Worm (Caenorhabditis elegans) whole organism, young adult: ENCODE data around the gene C45G9.6.

Experiments used
- B0019.2 ChIP-seq: fragments of 200-800 bp; sonication (Bioruptor generic); conservative IDR thresholded peaks from 2 replicates; pipeline ENCODE4 v1.3.6; 2022; ENCODE audit warnings: missing genetic modification reagents, missing genetic modification characterization, missing compliant biosample characterization
- B0035.1 ChIP-seq: sonication (generic microtip); optimal IDR thresholded peaks from 2 replicates; lab custom pipeline; 2016; ENCODE audit warnings: missing genetic modification characterization, mild to moderate bottlenecking, missing compliant biosample characterization, missing genotype, missing genetic modification reagents
- C06A6.2 ChIP-seq: fragments of 200-800 bp; sonication (Bioruptor generic); conservative IDR thresholded peaks from 2 replicates; pipeline ENCODE4 v1.3.6; 2022; ENCODE audit warnings: missing genetic modification characterization, missing compliant biosample characterization
- C17E4.6 ChIP-seq: fragments of 200-800 bp; sonication (Bioruptor generic); IDR thresholded peaks from 2 replicates; pipeline ENCODE4 v1.3.6; 2022; ENCODE audit warnings: missing genetic modification reagents, missing genetic modification characterization, missing compliant biosample characterization
- D2030.7 ChIP-seq: fragments of 200-800 bp; sonication (Bioruptor generic); IDR thresholded peaks from 2 replicates; pipeline ENCODE4 v1.3.6; 2022; ENCODE audit warnings: missing genetic modification reagents, missing genetic modification characterization, missing compliant biosample characterization
- F22D6.2 ChIP-seq: sonication (generic microtip); optimal IDR thresholded peaks from 2 replicates; lab custom pipeline; 2016; ENCODE audit warnings: mild to moderate bottlenecking, missing genetic modification characterization, missing compliant biosample characterization
- F55B11.4 ChIP-seq: sonication (generic microtip); optimal IDR thresholded peaks from 2 replicates; lab custom pipeline; 2016; ENCODE audit warnings: missing compliant biosample characterization, missing genetic modification characterization, borderline replicate concordance; ENCODE audit not compliant: insufficient read depth
- K11D2.4 ChIP-seq: fragments of 200-800 bp; sonication (Bioruptor generic); IDR thresholded peaks from 2 replicates; pipeline ENCODE4 v1.3.6; 2022; ENCODE audit warnings: missing genetic modification reagents, missing genetic modification characterization, missing compliant biosample characterization
- K12H6.12 ChIP-seq: fragments of 200-800 bp; sonication (Bioruptor generic); optimal IDR thresholded peaks from 2 replicates; lab custom pipeline; 2018; ENCODE audit warnings: mild to moderate bottlenecking, missing genetic modification characterization, missing compliant biosample characterization
- T26A5.8 ChIP-seq: sonication (generic microtip); optimal IDR thresholded peaks from 2 replicates; lab custom pipeline; 2016; ENCODE audit warnings: missing genetic modification characterization, missing compliant biosample characterization
- Y53G8AR.9 ChIP-seq: fragments of 200-800 bp; sonication (Bioruptor generic); conservative IDR thresholded peaks from 2 replicates; pipeline ENCODE4 v1.3.6; 2022; ENCODE audit warnings: missing genetic modification reagents, missing genetic modification characterization, missing compliant biosample characterization
- Y56A3A.18 ChIP-seq: fragments of 200-800 bp; sonication (Bioruptor generic); IDR thresholded peaks from 2 replicates; pipeline ENCODE4 v1.3.6; 2022; ENCODE audit warnings: missing genetic modification reagents, missing genetic modification characterization, missing compliant biosample characterization
- akir-1 ChIP-seq: fragments of 200-800 bp; sonication (Bioruptor generic); optimal IDR thresholded peaks from 2 replicates; lab custom pipeline; 2018; ENCODE audit warnings: mild to moderate bottlenecking, missing genetic modification characterization, moderate library complexity, missing compliant biosample characterization
- athp-1 ChIP-seq: sonication (generic microtip); optimal IDR thresholded peaks from 2 replicates; lab custom pipeline; 2017; ENCODE audit warnings: mild to moderate bottlenecking, missing genetic modification characterization, missing compliant biosample characterization
- attf-6 ChIP-seq: fragments of 200-800 bp; sonication (Bioruptor generic); IDR thresholded peaks from 2 replicates; pipeline ENCODE4 v1.3.6; 2022; ENCODE audit warnings: missing genetic modification reagents, missing genetic modification characterization, missing compliant biosample characterization
- bed-2 ChIP-seq: fragments of 200-800 bp; sonication (Bioruptor generic); IDR thresholded peaks from 2 replicates; pipeline ENCODE4 v1.3.6; 2022; ENCODE audit warnings: missing genetic modification reagents, missing genetic modification characterization, missing compliant biosample characterization
- cebp-1 ChIP-seq, 2 experiments: fragments of 200-800 bp in 1 of 2; sonication (Bioruptor generic) in 1 of 2; sonication (generic microtip) in 1 of 2; IDR thresholded peaks in 1 of 2; optimal IDR thresholded peaks in 1 of 2; 2 replicates each; pipeline versions ENCODE4 v1.3.6 to Lab custom; 2017 to 2022; ENCODE audit warnings: missing compliant biosample characterization in 2 of 2, missing genetic modification characterization in 2 of 2, mild to moderate bottlenecking in 1 of 2, missing genetic modification reagents in 1 of 2, moderate library complexity in 1 of 2
- ceh-58 ChIP-seq: fragments of 200-800 bp; sonication (Bioruptor generic); IDR thresholded peaks from 2 replicates; pipeline ENCODE4 v1.3.6; 2022; ENCODE audit warnings: missing genetic modification characterization, missing compliant biosample characterization
- ceh-79 ChIP-seq: sonication (generic microtip); optimal IDR thresholded peaks from 2 replicates; lab custom pipeline; 2017; ENCODE audit warnings: mild to moderate bottlenecking, missing genetic modification characterization, missing compliant biosample characterization
- chd-7 ChIP-seq: sonication (generic microtip); optimal IDR thresholded peaks from 2 replicates; lab custom pipeline; 2016; ENCODE audit warnings: mild to moderate bottlenecking, missing genetic modification characterization, moderate library complexity, missing compliant biosample characterization
- efl-1 ChIP-seq: fragments of 150-350 bp; optimal IDR thresholded peaks from 2 replicates; lab custom pipeline; 2014; ENCODE audit warnings: missing biosample characterization, missing genetic modification reagents, missing genetic modification characterization
- fkh-3 ChIP-seq: sonication (generic microtip); optimal IDR thresholded peaks from 2 replicates; lab custom pipeline; 2016; ENCODE audit warnings: mild to moderate bottlenecking, missing genetic modification characterization, missing compliant biosample characterization
- hsf-1 ChIP-seq: fragments of 200-800 bp; sonication (Bioruptor generic); IDR thresholded peaks from 2 replicates; pipeline ENCODE4 v1.3.6; 2022; ENCODE audit warnings: missing genetic modification reagents, missing genetic modification characterization, missing compliant biosample characterization
- let-526 ChIP-seq: fragments of 200-800 bp; sonication (Bioruptor generic); IDR thresholded peaks from 2 replicates; pipeline ENCODE4 v1.3.6; 2022; ENCODE audit warnings: missing genetic modification reagents, missing genetic modification characterization, missing compliant biosample characterization
- let-607 ChIP-seq, 2 experiments: fragments of 200-800 bp in 1 of 2; sonication (Bioruptor generic) in 1 of 2; sonication (generic microtip) in 1 of 2; optimal IDR thresholded peaks; 2 replicates each; lab custom pipeline; 2016 to 2018; ENCODE audit warnings: mild to moderate bottlenecking in 2 of 2, missing compliant biosample characterization in 2 of 2, missing genetic modification characterization in 2 of 2, moderate library complexity in 2 of 2, missing genotype in 1 of 2
- lin-26 ChIP-seq: fragments of 200-800 bp; sonication (Bioruptor generic); IDR thresholded peaks from 2 replicates; pipeline ENCODE4 v1.3.6; 2022; ENCODE audit warnings: missing genetic modification reagents, missing genetic modification characterization, missing compliant biosample characterization
- lin-54 ChIP-seq: fragments of 200-800 bp; sonication (Bioruptor generic); optimal IDR thresholded peaks from 2 replicates; lab custom pipeline; 2018; ENCODE audit warnings: mild to moderate bottlenecking, missing genetic modification characterization, missing compliant biosample characterization
- lir-1 ChIP-seq: fragments of 200-800 bp; sonication (Bioruptor generic); conservative IDR thresholded peaks from 2 replicates; pipeline ENCODE4 v1.3.6; 2022; ENCODE audit warnings: missing genetic modification reagents, missing genetic modification characterization, missing compliant biosample characterization
- madf-10 ChIP-seq: sonication (generic microtip); optimal IDR thresholded peaks from 2 replicates; lab custom pipeline; 2016; ENCODE audit warnings: mild to moderate bottlenecking, missing genetic modification characterization, missing compliant biosample characterization
- madf-6 ChIP-seq: fragments of 200-800 bp; sonication (Bioruptor generic); IDR thresholded peaks from 2 replicates; pipeline ENCODE4 v1.3.6; 2022; ENCODE audit warnings: missing genetic modification reagents, missing genetic modification characterization, missing compliant biosample characterization
- madf-8 ChIP-seq: fragments of 200-800 bp; sonication (Bioruptor generic); conservative IDR thresholded peaks from 2 replicates; pipeline ENCODE4 v1.3.6; 2022; ENCODE audit warnings: missing genetic modification reagents, missing genetic modification characterization, missing compliant biosample characterization
- mes-4 ChIP-seq: sonication (generic microtip); optimal IDR thresholded peaks from 2 replicates; lab custom pipeline; 2016; ENCODE audit warnings: missing genotype, missing genetic modification characterization, missing compliant biosample characterization
- nfya-1 ChIP-seq: sonication (generic microtip); optimal IDR thresholded peaks from 2 replicates; lab custom pipeline; 2017; ENCODE audit warnings: antibody characterized with exemption, missing compliant biosample characterization, missing genetic modification characterization, borderline replicate concordance; ENCODE audit not compliant: insufficient read depth
- nfyb-1 ChIP-seq: fragments of 200-800 bp; sonication (Bioruptor generic); IDR thresholded peaks from 2 replicates; pipeline ENCODE4 v1.3.6; 2022; ENCODE audit warnings: missing genetic modification reagents, missing genetic modification characterization, missing compliant biosample characterization
- pha-4 ChIP-seq: fragments of 150-350 bp; sonication (generic microtip); optimal IDR thresholded peaks from 2 replicates; lab custom pipeline; 2014; ENCODE audit warnings: missing biosample characterization, missing genetic modification reagents, missing genetic modification characterization
- rcor-1 ChIP-seq: fragments of 200-800 bp; sonication (Bioruptor generic); IDR thresholded peaks from 2 replicates; pipeline ENCODE4 v1.3.6; 2022; ENCODE audit warnings: missing genetic modification reagents, missing genetic modification characterization, missing compliant biosample characterization
- rec-8 ChIP-seq, 2 experiments: sonication (generic microtip); optimal IDR thresholded peaks; 2 replicates each; lab custom pipeline; 2016; ENCODE audit warnings: mild to moderate bottlenecking in 2 of 2, missing genetic modification characterization in 2 of 2, missing genetic modification reagents in 2 of 2, missing genotype in 2 of 2, missing biosample characterization in 1 of 2, missing compliant biosample characterization in 1 of 2, moderate library complexity in 1 of 2
- sea-2 ChIP-seq: fragments of 200-800 bp; sonication (Bioruptor generic); IDR thresholded peaks from 2 replicates; pipeline ENCODE4 v1.3.6; 2022; ENCODE audit warnings: missing genetic modification characterization, missing compliant biosample characterization
- snpc-1.3 ChIP-seq: sonication (generic microtip); optimal IDR thresholded peaks from 2 replicates; lab custom pipeline; 2017; ENCODE audit warnings: missing genetic modification characterization, mild to moderate bottlenecking, missing compliant biosample characterization, antibody characterized with exemption, moderate library complexity, missing genotype, missing genetic modification reagents; ENCODE audit not compliant: insufficient read depth
- snpc-4 ChIP-seq, 5 experiments: fragments of 150-350 bp in 1 of 5; sonication (generic microtip) in 4 of 5; optimal IDR thresholded peaks; 2 replicates each; lab custom pipeline; 2014 to 2018; ENCODE audit warnings: missing genetic modification characterization in 5 of 5, missing biosample characterization in 3 of 5, antibody characterized with exemption in 2 of 5, mild to moderate bottlenecking in 2 of 5, missing compliant biosample characterization in 2 of 5, missing genotype in 2 of 5, moderate library complexity in 2 of 5, missing genetic modification reagents in 1 of 5
- tbp1 ChIP-seq: fragments of 200-800 bp; sonication (Bioruptor generic); optimal IDR thresholded peaks from 2 replicates; lab custom pipeline; 2018; ENCODE audit warnings: mild to moderate bottlenecking, missing genetic modification characterization, missing compliant biosample characterization
- tbx-9 ChIP-seq: sonication (generic microtip); optimal IDR thresholded peaks from 2 replicates; lab custom pipeline; 2016; ENCODE audit warnings: borderline replicate concordance, missing genetic modification characterization, inconsistent platforms, missing compliant biosample characterization
- zim-3 ChIP-seq: sonication (generic microtip); optimal IDR thresholded peaks from 2 replicates; lab custom pipeline; 2017; ENCODE audit warnings: mild to moderate bottlenecking, missing genetic modification characterization, moderate library complexity, missing compliant biosample characterization
- ztf-18 ChIP-seq: sonication (generic microtip); optimal IDR thresholded peaks from 2 replicates; lab custom pipeline; 2016; ENCODE audit warnings: missing genotype, mild to moderate bottlenecking, missing genetic modification characterization, missing compliant biosample characterization
- ztf-28 ChIP-seq: fragments of 200-800 bp; sonication (Bioruptor generic); IDR thresholded peaks from 2 replicates; pipeline ENCODE4 v1.3.6; 2022; ENCODE audit warnings: missing genetic modification reagents, missing genetic modification characterization, missing compliant biosample characterization
- ztf-3 ChIP-seq: fragments of 200-800 bp; sonication (Bioruptor generic); optimal IDR thresholded peaks from 2 replicates; lab custom pipeline; 2018; ENCODE audit warnings: mild to moderate bottlenecking, missing genetic modification characterization, missing compliant biosample characterization

C45G9.6 gene

ce11 chrIII:5025136-5025629 is 11.1 kb upstream of the C45G9.6 start (continued):
- TF ChIP-seq madf-8 (GFP tag; lab: Robert Waterston, UW) = no peak
- no peak for TF ChIP-seq fkh-3 (tag; lab: Kevin White, UChicago)
- TF ChIP-seq bed-2 (GFP tag; lab: Robert Waterston, UW) = no peak
- TF ChIP-seq lin-26 = no peak
- peak; percentile 2 for TF ChIP-seq pha-4 (tag; lab: Kevin White, UChicago)
- TF ChIP-seq ztf-18 = no peak
- TF ChIP-seq akir-1 (GFP tag; lab: Kevin White, UChicago) = no peak
- peak; percentile 63 for TF ChIP-seq tbx-9
- TF ChIP-seq let-607 (tag; optimal IDR thresholded peaks at IDR 0.05; lab: Kevin White, UChicago) = peak in 1 of 2 experiments; percentile 21
- TF ChIP-seq snpc-1.3 = no peak
- no peak for TF ChIP-seq rec-8 (tag; optimal IDR thresholded peaks at IDR 0.05; lab: Kevin White, UChicago)
- TF ChIP-seq B0035.1 = peak; percentile 68
- TF ChIP-seq cebp-1 (GFP tag; IDR thresholded peaks at IDR 0.05; lab: Robert Waterston, UW) = no peak
- peak; percentile 49 for TF ChIP-seq cebp-1 (tag; optimal IDR thresholded peaks at IDR 0.05; lab: Kevin White, UChicago)
- TF ChIP-seq K12H6.12 = no peak
- no peak for TF ChIP-seq ceh-79
- peak; percentile 48 for TF ChIP-seq tbp1 (GFP tag; lab: Kevin White, UChicago)
- no peak for TF ChIP-seq efl-1 (GFP tag; lab: Kevin White, UChicago)
- no peak for TF ChIP-seq F22D6.2 (tag; lab: Kevin White, UChicago)
- TF ChIP-seq F55B11.4 (tag; lab: Kevin White, UChicago) = no peak
- 0 out of 2 replicates have a peak, but pooled peaks have one; percentile 19 for TF ChIP-seq ztf-28
- peak; percentile 55 for TF ChIP-seq D2030.7 (GFP tag; lab: Robert Waterston, UW)
- TF ChIP-seq hsf-1 (GFP tag; lab: Robert Waterston, UW) = no peak; the same call in 1 of the 2 replicates
- peak; percentile 35 for TF ChIP-seq zim-3
- TF ChIP-seq attf-6 (GFP tag; lab: Robert Waterston, UW) = no peak
- TF ChIP-seq lin-54 = peak; percentile 52
- no peak for TF ChIP-seq nfya-1 (tag; lab: Kevin White, UChicago)
- peak; percentile 43 for TF ChIP-seq madf-10 (tag; lab: Kevin White, UChicago)
- TF ChIP-seq snpc-4 (GFP tag; optimal IDR thresholded peaks at IDR 0.05; lab: Kevin White, UChicago) = no peak
- TF ChIP-seq snpc-4 (tag; optimal IDR thresholded peaks at IDR 0.05; lab: Kevin White, UChicago) = peak in 2 of 4 experiments; percentile 26 to 43
- no peak; the same call in 1 of the 2 replicates for TF ChIP-seq madf-6 (GFP tag; lab: Robert Waterston, UW)
- TF ChIP-seq mes-4 (tag; lab: Kevin White, UChicago) = no peak
- no peak for TF ChIP-seq ztf-3 (GFP tag; lab: Kevin White, UChicago)
- 0 out of 2 replicates have a peak, but pooled peaks have one; percentile 65 for TF ChIP-seq nfyb-1
- TF ChIP-seq Y56A3A.18 (GFP tag; lab: Robert Waterston, UW) = peak; percentile 11; the same call in 1 of the 2 replicates
- no peak for TF ChIP-seq C06A6.2
- TF ChIP-seq C17E4.6 = no peak
- peak; percentile 48 for TF ChIP-seq athp-1 (tag; lab: Kevin White, UChicago)
- 0 out of 2 replicates have a peak, but pooled peaks have one; percentile 75 for TF ChIP-seq Y53G8AR.9 (GFP tag; lab: Robert Waterston, UW)
- TF ChIP-seq rcor-1 = peak; percentile 57
- TF ChIP-seq chd-7 (tag; lab: Kevin White, UChicago) = peak; percentile 27
- TF ChIP-seq sea-2 (GFP tag; lab: Robert Waterston, UW) = no peak
- TF ChIP-seq ceh-58 (GFP tag; lab: Robert Waterston, UW) = no peak
- TF ChIP-seq T26A5.8 (tag; lab: Kevin White, UChicago) = no peak
- TF ChIP-seq let-526 (GFP tag; lab: Robert Waterston, UW) = no peak
- peak; percentile 55; the same call in 1 of the 2 replicates for TF ChIP-seq lir-1 (GFP tag; lab: Robert Waterston, UW)
- TF ChIP-seq B0019.2 (GFP tag; lab: Robert Waterston, UW) = no peak
- peak; percentile 60; the same call in 1 of the 2 replicates for TF ChIP-seq K11D2.4 (GFP tag; lab: Robert Waterston, UW)
